Worm (Caenorhabditis elegans): ENCODE measurements around the gene K11D12.13.

- no peak for TF ChIP-seq cey-2 (tag; optimal IDR thresholded peaks at IDR 0.05; ENCODE audit: borderline replicate concordance, insufficient read depth)
- no peak for TF ChIP-seq snpc-4 (tag; optimal IDR thresholded peaks at IDR 0.05)
- TF ChIP-seq lin-13 (GFP tag; optimal IDR thresholded peaks at IDR 0.05), result no peak
- no peak for TF ChIP-seq nhr-237 (tag; optimal IDR thresholded peaks at IDR 0.05)
- no peak for TF ChIP-seq nhr-42 (GFP tag; IDR thresholded peaks at IDR 0.05)
- no peak for TF ChIP-seq madf-5 (GFP tag; IDR thresholded peaks at IDR 0.05)
- TF ChIP-seq ztf-11 (tag; optimal IDR thresholded peaks at IDR 0.05), result no peak
- no peak for TF ChIP-seq fos-1 (tag; optimal IDR thresholded peaks at IDR 0.05)
- TF ChIP-seq ama-1 (optimal IDR thresholded peaks at IDR 0.05), result no peak
- TF ChIP-seq lsy-2 (tag; optimal IDR thresholded peaks at IDR 0.05), result no peak
- no peak for TF ChIP-seq vab-7 (GFP tag; IDR thresholded peaks at IDR 0.05)
- TF ChIP-seq dpl-1 (GFP tag; optimal IDR thresholded peaks at IDR 0.05), result no peak
Observed at ce11 chrV:5018810-5019274, 14.4 kb upstream of the K11D12.13 start, which contains the start of gene srr-4.
